Fruit fly (Drosophila melanogaster): Measurements from ENCODE around the gene SCCRO.

SCCRO gene

DNA sequence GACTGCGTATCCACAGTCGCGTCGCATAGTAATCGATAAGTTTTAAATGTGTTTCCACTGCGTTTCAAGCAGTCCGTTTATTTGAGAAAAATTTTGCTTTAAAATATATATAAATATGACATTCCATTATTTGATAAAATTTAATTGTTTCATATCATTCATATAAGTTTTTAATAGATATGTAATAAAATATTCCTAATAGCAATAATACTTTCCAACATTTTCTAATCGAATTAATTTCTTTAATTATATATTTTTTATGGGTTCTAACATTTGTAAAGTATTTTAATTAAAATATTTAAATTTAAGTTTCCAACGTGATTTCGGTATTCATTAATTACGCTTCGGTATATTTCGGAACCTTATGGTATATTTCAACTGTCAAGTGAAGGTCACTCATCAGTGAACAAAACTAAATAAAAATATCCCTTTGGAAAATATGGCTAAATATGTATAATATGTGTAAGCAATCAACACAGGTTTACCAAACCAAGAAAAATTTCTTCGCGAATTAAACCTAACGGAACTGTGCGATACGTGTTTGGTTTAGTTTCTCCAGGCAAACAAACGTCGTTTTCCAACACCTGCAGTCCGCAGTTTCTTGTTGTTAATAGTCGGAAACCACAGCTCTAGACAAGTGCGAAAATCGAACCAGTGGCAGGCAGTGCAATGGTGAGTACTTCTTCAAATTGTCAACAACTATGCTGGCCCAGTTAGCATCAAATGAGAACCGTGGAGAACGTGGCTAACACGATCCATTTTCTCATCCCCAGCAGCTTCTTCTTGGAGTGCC lies at the start of gene SCCRO, which contains the start of gene CG7739:
Gene SCCRO, plus strand, starts transcription at position 370 of the 793 bp plus-strand sequence.
Gene CG7739, minus strand, starts transcription at position 8 of the 793 bp plus-strand sequence.
- peak; percentile 45 for TF ChIP-seq jim (GFP tag; optimal IDR thresholded peaks at IDR 0.05)
- TF ChIP-seq fru (GFP tag; optimal IDR thresholded peaks at IDR 0.05), result peak; percentile 3
- peak; percentile 11 for TF ChIP-seq CG9705 (GFP tag; optimal IDR thresholded peaks at IDR 0.05)
- TF ChIP-seq Sp1 (GFP tag; optimal IDR thresholded peaks at IDR 0.05), result peak; percentile 41
- peak; percentile 65 for TF ChIP-seq rgr (GFP tag; optimal IDR thresholded peaks at IDR 0.05)
- no peak for TF ChIP-seq Vsx2 (GFP tag; optimal IDR thresholded peaks at IDR 0.05; ENCODE audit: partially characterized antibody)
- TF ChIP-seq h (GFP tag; optimal IDR thresholded peaks at IDR 0.05), result peak; percentile 26
- peak; percentile 11 for TF ChIP-seq dsf (GFP tag; optimal IDR thresholded peaks at IDR 0.05; ENCODE audit: borderline replicate concordance)
- TF ChIP-seq Hr83 (GFP tag; optimal IDR thresholded peaks at IDR 0.05; ENCODE audit: poor library complexity, severe bottlenecking), result peak; percentile 90
- peak; percentile 70 for TF ChIP-seq HLH106 (tag; optimal IDR thresholded peaks at IDR 0.05)
- TF ChIP-seq CG32264 (GFP tag; optimal IDR thresholded peaks at IDR 0.05), result no peak
- TF ChIP-seq ey (GFP tag; optimal IDR thresholded peaks at IDR 0.05), result no peak
- TF ChIP-seq psq (GFP tag; optimal IDR thresholded peaks at IDR 0.05), result peak; percentile 38
- TF ChIP-seq Myc (optimal IDR thresholded peaks at IDR 0.05), result no peak
- TF ChIP-seq Mio (GFP tag; optimal IDR thresholded peaks at IDR 0.05), result no peak
- TF ChIP-seq Rel (GFP tag; optimal IDR thresholded peaks at IDR 0.05), result no peak
- peak; percentile 22 for TF ChIP-seq Rel (tag; optimal IDR thresholded peaks at IDR 0.05)
- peak; percentile 30 for TF ChIP-seq br (GFP tag; optimal IDR thresholded peaks at IDR 0.05)
- TF ChIP-seq foxo (GFP tag; optimal IDR thresholded peaks at IDR 0.05), result peak in 1 of 2 experiments; percentile 62
- TF ChIP-seq Hnf4 (GFP tag; optimal IDR thresholded peaks at IDR 0.05), result peak; percentile 69
- TF ChIP-seq OdsH (GFP tag; optimal IDR thresholded peaks at IDR 0.05), result peak; percentile 22

dm6 chr3L:15513726-15514125 lies 49.5 kb upstream of the SCCRO start:
- no peak for TF ChIP-seq woc (GFP tag; optimal IDR thresholded peaks at IDR 0.05)
- TF ChIP-seq Hr78 (GFP tag; optimal IDR thresholded peaks at IDR 0.05), result no peak
- TF ChIP-seq Jra (GFP tag; optimal IDR thresholded peaks at IDR 0.05), result no peak
- no peak for TF ChIP-seq Dfd (GFP tag; optimal IDR thresholded peaks at IDR 0.05)
- TF ChIP-seq CrebA (GFP tag; optimal IDR thresholded peaks at IDR 0.05; ENCODE audit: borderline replicate concordance), result no peak
- no peak for TF ChIP-seq Mio (GFP tag; optimal IDR thresholded peaks at IDR 0.05)
- no peak for TF ChIP-seq dmrt93B (GFP tag; optimal IDR thresholded peaks at IDR 0.05)

DNA sequence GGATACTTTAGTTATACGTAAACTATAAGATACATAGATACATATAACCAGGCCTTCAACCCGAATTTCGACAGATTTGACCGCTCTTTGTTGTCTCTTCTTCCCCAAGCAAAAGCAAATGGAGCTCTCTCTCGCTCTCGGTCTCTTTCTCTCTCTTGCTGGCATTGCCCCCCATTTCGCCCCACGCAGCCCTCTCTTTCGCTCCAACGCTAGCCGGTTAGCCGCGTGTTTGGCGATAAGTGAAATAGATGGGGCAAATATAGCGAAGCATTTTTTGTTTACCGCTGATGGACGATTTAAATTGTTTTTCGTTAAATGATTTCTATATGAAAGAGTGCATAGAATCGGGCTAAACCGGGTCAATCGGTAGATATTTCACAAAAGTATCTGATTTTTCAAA lies 48.8 kb upstream of the SCCRO start:
- TF ChIP-seq foxo (GFP tag; optimal IDR thresholded peaks at IDR 0.05) (no peak), sage (GFP tag; optimal IDR thresholded peaks at IDR 0.05) (peak; percentile 31), dl (GFP tag; optimal IDR thresholded peaks at IDR 0.05; ENCODE audit: insufficient read depth in 1 of 2, partially characterized antibody in 2 of 2) (peak; percentile 95 to 97), psq (GFP tag; optimal IDR thresholded peaks at IDR 0.05) (peak; percentile 23), Dif (GFP tag; optimal IDR thresholded peaks at IDR 0.05; ENCODE audit: partially characterized antibody) (peak; percentile 98), br (GFP tag; optimal IDR thresholded peaks at IDR 0.05) (peak; percentile 7), pan (optimal IDR thresholded peaks at IDR 0.05) (no peak), Dfd (GFP tag; optimal IDR thresholded peaks at IDR 0.05) (no peak), Hr83 (GFP tag; optimal IDR thresholded peaks at IDR 0.05; ENCODE audit: poor library complexity, severe bottlenecking) (peak; percentile 69), Sp1 (GFP tag; optimal IDR thresholded peaks at IDR 0.05) (peak; percentile 28), Rel (GFP tag; optimal IDR thresholded peaks at IDR 0.05) (no peak), Rel (tag; optimal IDR thresholded peaks at IDR 0.05) (peak; percentile 33), h (GFP tag; optimal IDR thresholded peaks at IDR 0.05) (peak; percentile 37), CG32264 (GFP tag; optimal IDR thresholded peaks at IDR 0.05) (peak; percentile 13)

- TF ChIP-seq CG32264 (GFP tag; optimal IDR thresholded peaks at IDR 0.05), result no peak
- no peak for TF ChIP-seq Abd-B (GFP tag; optimal IDR thresholded peaks at IDR 0.05)
- TF ChIP-seq br (GFP tag; optimal IDR thresholded peaks at IDR 0.05), result no peak
Measured at dm6 chr3L:15514814-15515495, 48.3 kb upstream of the SCCRO start.

Measured in whole organism, wandering third instar larva.